Fruit fly (Drosophila melanogaster): ENCODE results near the gene CG3281.

DNA sequence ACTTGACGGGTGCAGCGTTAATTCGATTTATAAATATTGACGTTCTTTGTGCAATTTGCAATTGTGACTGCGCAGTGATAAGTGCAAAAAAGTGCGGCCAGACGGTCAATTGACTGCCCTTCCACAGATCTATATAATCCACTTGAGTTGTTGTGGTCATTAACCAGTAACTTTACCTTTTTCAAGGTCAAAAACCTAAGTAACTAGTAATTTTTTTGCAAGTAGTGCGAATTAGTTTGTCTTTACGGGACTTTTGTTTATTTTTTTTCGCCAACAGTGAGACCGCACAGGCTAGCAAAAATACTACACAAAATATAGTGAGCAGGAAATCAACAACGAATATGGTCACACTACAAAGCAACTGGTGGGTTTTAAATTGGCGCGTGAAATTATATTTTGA lies 12.0 kb upstream of the CG3281 start, which contains the start of gene Tango9:
- TF ChIP-seq CG3919 (GFP tag; optimal IDR thresholded peaks at IDR 0.05): peak; percentile 67
- peak; percentile 47 for TF ChIP-seq Ets96B (tag; optimal IDR thresholded peaks at IDR 0.05)
- TF ChIP-seq OdsH (GFP tag; optimal IDR thresholded peaks at IDR 0.05): peak; percentile 4
